Fruit fly (Drosophila melanogaster): ENCODE measurements around the gene CG31287.
A peak's percentile ranks its signal among the peaks of the same experiment; 100 is the strongest.

The CG31287 gene

DNA sequence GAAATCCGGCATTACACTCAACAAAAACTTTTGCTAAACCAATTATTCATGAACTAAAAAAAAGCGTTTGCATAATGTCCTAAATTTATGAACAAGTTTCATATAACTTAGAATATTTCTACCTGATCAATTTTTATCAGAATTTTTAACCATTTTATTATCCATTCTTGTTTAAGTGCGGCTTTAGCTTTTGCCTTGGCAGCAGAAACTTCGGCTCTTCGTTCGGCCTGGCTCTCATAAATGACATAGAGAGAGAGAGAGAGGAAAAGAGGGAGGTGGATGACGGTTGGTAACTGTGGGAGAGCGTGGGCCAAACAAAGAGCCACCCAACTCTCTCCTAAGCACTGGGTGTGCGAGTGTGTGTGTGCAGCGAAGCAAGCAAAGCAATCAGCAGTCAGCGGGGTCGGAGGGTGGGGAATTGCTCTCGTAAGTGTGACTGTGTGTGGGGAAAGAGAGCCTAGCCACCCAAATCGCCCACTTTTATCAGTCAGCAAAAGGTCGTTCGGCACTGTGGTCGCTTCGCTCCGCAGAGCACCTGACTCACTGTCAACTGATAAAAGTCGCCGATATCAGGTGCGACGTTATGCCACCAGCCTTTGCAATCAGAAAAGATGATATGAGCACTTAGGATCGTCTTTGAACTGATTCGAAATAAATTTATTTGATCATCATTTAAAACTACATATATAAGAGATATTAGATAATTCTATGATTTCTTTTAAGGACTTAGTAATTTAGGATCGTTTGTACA, 21.4 kb downstream of the CG31287 start (continued):
- peak; percentile 98 for TF ChIP-seq CG9139 (GFP tag; optimal IDR thresholded peaks at IDR 0.05)
- TF ChIP-seq OdsH (GFP tag; optimal IDR thresholded peaks at IDR 0.05), result peak; percentile 96
- peak; percentile 97 for TF ChIP-seq CG6276 (GFP tag; optimal IDR thresholded peaks at IDR 0.05)
- TF ChIP-seq fd85E (GFP tag; optimal IDR thresholded peaks at IDR 0.05), result peak; percentile 93
- peak; percentile 81 for TF ChIP-seq Ets21C (GFP tag; optimal IDR thresholded peaks at IDR 0.05)
- TF ChIP-seq topi (GFP tag; optimal IDR thresholded peaks at IDR 0.05), result peak; percentile 91
- TF ChIP-seq salr (GFP tag; optimal IDR thresholded peaks at IDR 0.05), result peak; percentile 93 to 95
- TF ChIP-seq CG10631 (GFP tag; optimal IDR thresholded peaks at IDR 0.05), result peak; percentile 97
- peak; percentile 97 for TF ChIP-seq CG6808 (GFP tag; optimal IDR thresholded peaks at IDR 0.05)
- peak; percentile 80 for TF ChIP-seq Sox15 (GFP tag; optimal IDR thresholded peaks at IDR 0.05)
- peak; percentile 81 for TF ChIP-seq dac (GFP tag; optimal IDR thresholded peaks at IDR 0.05)
- peak; percentile 51 for TF ChIP-seq Blimp-1 (GFP tag; optimal IDR thresholded peaks at IDR 0.05)
- peak; percentile 98 for TF ChIP-seq dsx (GFP tag; optimal IDR thresholded peaks at IDR 0.05; ENCODE audit: poor library complexity, severe bottlenecking)
- peak; percentile 78 for TF ChIP-seq fkh (GFP tag; optimal IDR thresholded peaks at IDR 0.05)
- TF ChIP-seq CG7368 (GFP tag; optimal IDR thresholded peaks at IDR 0.05), result peak; percentile 90
- peak; percentile 97 for TF ChIP-seq spab (GFP tag; optimal IDR thresholded peaks at IDR 0.05)
- no peak for TF ChIP-seq CG6163 (GFP tag; IDR thresholded peaks at IDR 0.05)
- TF ChIP-seq CG8119 (GFP tag; IDR thresholded peaks at IDR 0.05), result no peak
- peak; percentile 99 for TF ChIP-seq Ets96B (tag; optimal IDR thresholded peaks at IDR 0.05)
- no peak for TF ChIP-seq Eip93F (GFP tag; optimal IDR thresholded peaks at IDR 0.05)
- TF ChIP-seq Hr38 (GFP tag; optimal IDR thresholded peaks at IDR 0.05), result peak; percentile 24
- TF ChIP-seq CG11762 (GFP tag; optimal IDR thresholded peaks at IDR 0.05; ENCODE audit: insufficient read depth), result peak; percentile 93
- TF ChIP-seq Eip78C (GFP tag), result peak; percentile 99

dm6 chr3R:16225351-16225750, 22.2 kb downstream of the CG31287 start, which contains the start of gene tara:
Gene tara (plus strand): TSS chr3R:16225651.
- TF ChIP-seq CG8319 (GFP tag; optimal IDR thresholded peaks at IDR 0.05) (no peak), CG1621 (tag; optimal IDR thresholded peaks at IDR 0.05) (no peak), Smox (GFP tag; optimal IDR thresholded peaks at IDR 0.05) (no peak), achi (GFP tag; optimal IDR thresholded peaks at IDR 0.05) (no peak), CG11902 (GFP tag; optimal IDR thresholded peaks at IDR 0.05) (no peak), spab (GFP tag; optimal IDR thresholded peaks at IDR 0.05) (no peak), eg (GFP tag; IDR thresholded peaks at IDR 0.05) (no peak), CG11762 (GFP tag; optimal IDR thresholded peaks at IDR 0.05; ENCODE audit: insufficient read depth) (no peak), esn (GFP tag; optimal IDR thresholded peaks at IDR 0.05) (no peak), CG6792 (GFP tag; optimal IDR thresholded peaks at IDR 0.05) (no peak), Ets96B (tag; optimal IDR thresholded peaks at IDR 0.05) (no peak), CG31627 (GFP tag; optimal IDR thresholded peaks at IDR 0.05) (no peak), pdm3 (GFP tag; optimal IDR thresholded peaks at IDR 0.05) (no peak), Hr39 (GFP tag; optimal IDR thresholded peaks at IDR 0.05) (no peak), CG8119 (GFP tag; IDR thresholded peaks at IDR 0.05) (no peak), CG6854 (GFP tag; optimal IDR thresholded peaks at IDR 0.05) (no peak)

DNA sequence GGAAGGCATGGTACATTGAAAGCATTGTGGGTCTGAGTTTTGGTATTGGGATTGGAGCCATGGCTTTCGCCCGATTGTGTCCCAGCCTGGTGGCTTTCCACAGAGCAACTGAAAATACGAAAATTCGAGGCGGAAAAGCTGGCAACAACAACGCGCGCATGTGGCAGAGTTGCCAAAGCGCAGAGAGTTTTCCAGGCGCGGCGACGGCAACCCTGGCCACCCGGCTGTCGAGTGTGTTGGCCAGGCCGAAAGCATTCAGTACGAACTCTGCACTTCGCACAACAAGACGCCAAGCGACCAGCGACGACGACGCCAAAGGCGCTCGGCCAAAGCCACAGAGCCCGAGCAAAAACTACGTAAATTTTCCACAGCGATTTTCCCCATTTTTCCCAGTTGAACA, 22.6 kb downstream of the CG31287 start:
- TF ChIP-seq CG8119 (GFP tag; IDR thresholded peaks at IDR 0.05) (no peak), salr (GFP tag; optimal IDR thresholded peaks at IDR 0.05) (no peak), Eip78C (GFP tag) (peak; percentile 7), ss (GFP tag; optimal IDR thresholded peaks at IDR 0.05) (no peak), CG32006 (GFP tag; optimal IDR thresholded peaks at IDR 0.05) (no peak), Sox102F (GFP tag; optimal IDR thresholded peaks at IDR 0.05) (no peak), CG11294 (GFP tag; IDR thresholded peaks at IDR 0.05) (no peak), CG10631 (GFP tag; optimal IDR thresholded peaks at IDR 0.05) (no peak), Met (GFP tag; optimal IDR thresholded peaks at IDR 0.05) (no peak), CG8319 (GFP tag; optimal IDR thresholded peaks at IDR 0.05) (no peak), CG34406 (GFP tag; optimal IDR thresholded peaks at IDR 0.05) (no peak), Blimp-1 (GFP tag; optimal IDR thresholded peaks at IDR 0.05) (no peak), CG7368 (GFP tag; optimal IDR thresholded peaks at IDR 0.05) (peak; percentile 3), CG8632 (GFP tag; optimal IDR thresholded peaks at IDR 0.05) (no peak), achi (GFP tag; optimal IDR thresholded peaks at IDR 0.05) (no peak), CG4318 (GFP tag; optimal IDR thresholded peaks at IDR 0.05) (no peak), dsx (GFP tag; optimal IDR thresholded peaks at IDR 0.05; ENCODE audit: poor library complexity, severe bottlenecking) (no peak), Ets96B (tag; optimal IDR thresholded peaks at IDR 0.05) (no peak), svp (GFP tag) (no peak), CG31627 (GFP tag; optimal IDR thresholded peaks at IDR 0.05) (no peak), Lpt (GFP tag; optimal IDR thresholded peaks at IDR 0.05) (peak; percentile 33), cyc (GFP tag; optimal IDR thresholded peaks at IDR 0.05) (no peak), CG6792 (GFP tag; optimal IDR thresholded peaks at IDR 0.05) (no peak)

Measured in whole organism, prepupa.